Fruit fly (Drosophila melanogaster) S2 (cell line): ENCODE measurements around the gene pn.

ENCODE experiments used
- CG8478 ChIP-seq: fragments of >200 bp; optimal IDR thresholded peaks from 2 replicates; lab custom pipeline; 2018
- CTCF ChIP-seq, 2 experiments: fragments of >200 bp; optimal IDR thresholded peaks; 2 replicates each; lab custom pipeline; 2018

dm6 chrX:2135868-2136787, 44.9 kb upstream of the pn start:
- no peak for TF ChIP-seq CTCF (optimal IDR thresholded peaks at IDR 0.05; lab: Kevin White, UChicago)
- no peak for TF ChIP-seq CG8478 (lab: Kevin White, UChicago)
